Fruit fly (Drosophila melanogaster) whole organism, embryonic: Measurements from ENCODE around the gene CG9737.

Experiments
- Antp ChIP-seq: fragments of 200-800 bp; sonication (Bioruptor generic); optimal IDR thresholded peaks from 3 replicates; lab custom pipeline; 2016; ENCODE audit warnings: missing biosample characterization, missing genetic modification characterization
- CG1603 ChIP-seq: fragments of 200-800 bp; sonication (Bioruptor generic); optimal IDR thresholded peaks from 2 replicates; lab custom pipeline; 2019; ENCODE audit warnings: missing biosample characterization, mild to moderate bottlenecking, missing genetic modification characterization, moderate library complexity
- CG16813 ChIP-seq: fragments of 200-800 bp; sonication (Bioruptor generic); IDR thresholded peaks from 3 replicates; pipeline ENCODE4 v1.3.6; 2022; ENCODE audit warnings: missing biosample characterization, missing genetic modification characterization; ENCODE audit not compliant: partially characterized antibody
- CG17359 ChIP-seq: fragments of 200-800 bp; sonication (Bioruptor generic); optimal IDR thresholded peaks from 3 replicates; lab custom pipeline; 2018; ENCODE audit warnings: missing biosample characterization, mild to moderate bottlenecking, missing genetic modification characterization, moderate library complexity
- CG17385 ChIP-seq: fragments of 200-800 bp; sonication (Bioruptor generic); optimal IDR thresholded peaks from 3 replicates; lab custom pipeline; 2018; ENCODE audit warnings: missing biosample characterization, mild to moderate bottlenecking, missing genetic modification characterization
- CG17568 ChIP-seq: fragments of 200-800 bp; sonication (Bioruptor generic); optimal IDR thresholded peaks from 2 replicates; lab custom pipeline; 2018; ENCODE audit warnings: missing biosample characterization, mild to moderate bottlenecking, missing genetic modification characterization, moderate library complexity
- CG17912 ChIP-seq: fragments of 200-800 bp; sonication (Bioruptor generic); optimal IDR thresholded peaks from 2 replicates; lab custom pipeline; 2018; ENCODE audit warnings: missing biosample characterization, mild to moderate bottlenecking, missing genetic modification characterization
- CG18262 ChIP-seq: fragments of 200-800 bp; optimal IDR thresholded peaks from 3 replicates; lab custom pipeline; 2019; ENCODE audit warnings: missing biosample characterization, mild to moderate bottlenecking, missing genetic modification characterization, moderate library complexity
- CG2116 ChIP-seq: fragments of 200-800 bp; sonication (Bioruptor generic); optimal IDR thresholded peaks from 3 replicates; lab custom pipeline; 2018; ENCODE audit warnings: missing biosample characterization, mild to moderate bottlenecking, missing genetic modification characterization
- CG2199 ChIP-seq: fragments of 200-800 bp; sonication (Bioruptor generic); IDR thresholded peaks from 3 replicates; pipeline ENCODE4 v1.3.6; 2022; ENCODE audit warnings: missing biosample characterization, missing genetic modification characterization
- CG2678 ChIP-seq: fragments of 200-800 bp; sonication (Bioruptor generic); optimal IDR thresholded peaks from 3 replicates; lab custom pipeline; 2019; ENCODE audit warnings: missing biosample characterization, mild to moderate bottlenecking, missing genetic modification characterization, moderate library complexity
- CG3163 ChIP-seq: fragments of 200-800 bp; sonication (Bioruptor generic); optimal IDR thresholded peaks from 3 replicates; lab custom pipeline; 2016; ENCODE audit warnings: missing biosample characterization, missing genetic modification characterization
- CG34376 ChIP-seq: fragments of 200-800 bp; sonication (Bioruptor generic); optimal IDR thresholded peaks from 2 replicates; lab custom pipeline; 2018; ENCODE audit warnings: missing biosample characterization, mild to moderate bottlenecking, missing genetic modification characterization
- CG3847 ChIP-seq: fragments of 200-800 bp; sonication (Bioruptor generic); IDR thresholded peaks from 2 replicates; pipeline ENCODE4 v1.3.6; 2022; ENCODE audit warnings: missing biosample characterization, missing genetic modification characterization
- CG4707 ChIP-seq: fragments of 200-800 bp; sonication (Bioruptor generic); optimal IDR thresholded peaks from 2 replicates; lab custom pipeline; 2018; ENCODE audit warnings: missing biosample characterization, mild to moderate bottlenecking, missing genetic modification characterization, moderate library complexity
- CG6683 ChIP-seq: fragments of 200-800 bp; sonication (Bioruptor generic); optimal IDR thresholded peaks from 2 replicates; lab custom pipeline; 2017; ENCODE audit warnings: missing biosample characterization, mild to moderate bottlenecking, missing genetic modification characterization, missing genetic modification reagents
- CG6854 ChIP-seq: fragments of 200-800 bp; sonication (Bioruptor generic); optimal IDR thresholded peaks from 3 replicates; lab custom pipeline; 2017; ENCODE audit warnings: missing biosample characterization, mild to moderate bottlenecking, missing genetic modification characterization
- CG7271 ChIP-seq: fragments of 200-800 bp; sonication (Bioruptor generic); optimal IDR thresholded peaks from 2 replicates; lab custom pipeline; 2018; ENCODE audit warnings: missing biosample characterization, mild to moderate bottlenecking, missing genetic modification characterization, moderate library complexity
- CG7786 ChIP-seq: fragments of 200-800 bp; sonication (Bioruptor generic); optimal IDR thresholded peaks from 2 replicates; lab custom pipeline; 2016; ENCODE audit warnings: missing biosample characterization, missing genetic modification characterization
- CG9609 ChIP-seq: fragments of 200-800 bp; sonication (Bioruptor generic); optimal IDR thresholded peaks from 3 replicates; lab custom pipeline; 2016; ENCODE audit warnings: missing biosample characterization, missing genetic modification characterization
- CTCF ChIP-seq: fragments of 200-800 bp; sonication (Bioruptor generic); optimal IDR thresholded peaks from 2 replicates; lab custom pipeline; 2017; ENCODE audit warnings: missing biosample characterization, mild to moderate bottlenecking, missing genetic modification characterization, moderate library complexity
- D ChIP-seq, 2 experiments: fragments of 200-800 bp in 1 of 2; fragments of >200 bp in 1 of 2; sonication (Bioruptor generic) in 1 of 2; optimal IDR thresholded peaks; 2 replicates in 1 of 2; 3 replicates in 1 of 2; lab custom pipeline; 2017; ENCODE audit warnings: mild to moderate bottlenecking in 1 of 2, missing biosample characterization in 1 of 2, missing genetic modification characterization in 1 of 2, missing genetic modification reagents in 1 of 2
- D19A ChIP-seq: fragments of 200-800 bp; optimal IDR thresholded peaks from 3 replicates; lab custom pipeline; 2019; ENCODE audit warnings: missing biosample characterization, mild to moderate bottlenecking, missing genetic modification characterization, moderate library complexity
- D19B ChIP-seq: fragments of 200-800 bp; sonication (Bioruptor generic); optimal IDR thresholded peaks from 2 replicates; lab custom pipeline; 2017; ENCODE audit warnings: missing biosample characterization, mild to moderate bottlenecking, missing genetic modification characterization
- GATAe ChIP-seq: fragments of 200-800 bp; sonication (Bioruptor generic); conservative IDR thresholded peaks from 2 replicates; pipeline ENCODE4 v1.3.6; 2022; ENCODE audit warnings: missing biosample characterization, missing genetic modification characterization
- HLH4C ChIP-seq: fragments of 200-800 bp; sonication (Bioruptor generic); IDR thresholded peaks from 3 replicates; pipeline ENCODE4 v1.3.6; 2022; ENCODE audit warnings: missing biosample characterization, missing genetic modification characterization; ENCODE audit not compliant: partially characterized antibody
- Max ChIP-seq: fragments of 200-800 bp; sonication (Bioruptor generic); optimal IDR thresholded peaks from 2 replicates; lab custom pipeline; 2016; ENCODE audit warnings: missing biosample characterization, mild to moderate bottlenecking, missing genetic modification characterization
- Myb ChIP-seq: fragments of 200-800 bp; sonication (Bioruptor generic); optimal IDR thresholded peaks from 2 replicates; lab custom pipeline; 2016; ENCODE audit warnings: missing biosample characterization, missing genetic modification characterization
- Side ChIP-seq: fragments of 200-800 bp; sonication (Bioruptor generic); optimal IDR thresholded peaks from 2 replicates; lab custom pipeline; 2016; ENCODE audit warnings: missing biosample characterization, missing genetic modification characterization
- ab ChIP-seq: fragments of 200-800 bp; sonication (Bioruptor generic); optimal IDR thresholded peaks from 2 replicates; lab custom pipeline; 2016; ENCODE audit warnings: missing biosample characterization, missing genetic modification characterization
- bsh ChIP-seq, 2 experiments: fragments of 200-800 bp; sonication (Bioruptor generic); optimal IDR thresholded peaks; 2 replicates each; lab custom pipeline; 2017 to 2018; ENCODE audit warnings: mild to moderate bottlenecking in 2 of 2, missing biosample characterization in 2 of 2, missing genetic modification characterization in 2 of 2, moderate library complexity in 1 of 2
- chn ChIP-seq: fragments of 200-800 bp; sonication (Bioruptor generic); optimal IDR thresholded peaks from 2 replicates; lab custom pipeline; 2016; ENCODE audit warnings: missing biosample characterization, missing genetic modification characterization
- crol ChIP-seq: fragments of 200-800 bp; sonication (Bioruptor generic); IDR thresholded peaks from 2 replicates; pipeline ENCODE4 v1.3.6; 2022; ENCODE audit warnings: missing biosample characterization, missing genetic modification characterization
- da ChIP-seq: fragments of 200-800 bp; sonication (Bioruptor generic); optimal IDR thresholded peaks from 2 replicates; lab custom pipeline; 2016; ENCODE audit warnings: missing biosample characterization, missing genetic modification characterization
- fd3F ChIP-seq: fragments of 200-800 bp; sonication (Bioruptor generic); optimal IDR thresholded peaks from 2 replicates; lab custom pipeline; 2018; ENCODE audit warnings: missing biosample characterization, mild to moderate bottlenecking, missing genetic modification characterization, moderate library complexity
- gsb-n ChIP-seq: fragments of 200-800 bp; sonication (Bioruptor generic); optimal IDR thresholded peaks from 3 replicates; lab custom pipeline; 2018; ENCODE audit warnings: missing biosample characterization, mild to moderate bottlenecking, missing genetic modification characterization
- insv ChIP-seq, 2 experiments: fragments of 200-800 bp; sonication (Bioruptor generic); optimal IDR thresholded peaks; 3 replicates each; lab custom pipeline; 2016 to 2018; ENCODE audit warnings: missing biosample characterization in 2 of 2, missing genetic modification characterization in 2 of 2
- kni ChIP-seq: fragments of 200-800 bp; sonication (Bioruptor generic); optimal IDR thresholded peaks from 3 replicates; lab custom pipeline; 2017; ENCODE audit warnings: mild to moderate bottlenecking, missing biosample characterization, missing genetic modification reagents, missing genetic modification characterization
- lola ChIP-seq, 3 experiments: fragments of >200 bp in 2 of 3; fragments of 200-800 bp in 1 of 3; sonication (Bioruptor generic) in 1 of 3; optimal IDR thresholded peaks; 2 replicates each; lab custom pipeline; 2017 to 2019; ENCODE audit warnings: missing biosample characterization in 3 of 3, missing genetic modification characterization in 3 of 3, mild to moderate bottlenecking in 1 of 3, moderate library complexity in 1 of 3
- pb ChIP-seq: fragments of 200-800 bp; sonication (Bioruptor generic); optimal IDR thresholded peaks from 3 replicates; lab custom pipeline; 2016; ENCODE audit warnings: missing biosample characterization, missing genetic modification characterization
- pita ChIP-seq: fragments of 200-800 bp; sonication (Bioruptor generic); optimal IDR thresholded peaks from 2 replicates; lab custom pipeline; 2017; ENCODE audit warnings: missing biosample characterization, mild to moderate bottlenecking, missing genetic modification characterization
- scrt ChIP-seq: fragments of 200-800 bp; sonication (Bioruptor generic); optimal IDR thresholded peaks from 2 replicates; lab custom pipeline; 2018; ENCODE audit warnings: missing biosample characterization, mild to moderate bottlenecking, missing genetic modification characterization, moderate library complexity
- stc ChIP-seq: fragments of 200-800 bp; sonication (Bioruptor generic); IDR thresholded peaks from 2 replicates; pipeline ENCODE4 v1.3.6; 2022; ENCODE audit warnings: missing biosample characterization, missing genetic modification characterization
- tgo ChIP-seq: fragments of 200-800 bp; sonication (Bioruptor generic); IDR thresholded peaks from 3 replicates; pipeline ENCODE4 v1.3.6; 2022; ENCODE audit warnings: missing biosample characterization, missing genetic modification characterization
- ttk ChIP-seq: fragments of 200-800 bp; sonication (Bioruptor generic); IDR thresholded peaks from 2 replicates; pipeline ENCODE4 v2.1.2; 2022; ENCODE audit warnings: missing biosample characterization, missing genetic modification characterization
- vvl ChIP-seq: fragments of 200-800 bp; sonication (Bioruptor generic); IDR thresholded peaks from 2 replicates; pipeline ENCODE4 v1.3.6; 2022; ENCODE audit warnings: missing biosample characterization, missing genetic modification characterization
- wek ChIP-seq: fragments of 200-800 bp; sonication (Bioruptor generic); optimal IDR thresholded peaks from 3 replicates; lab custom pipeline; 2018; ENCODE audit warnings: missing biosample characterization, mild to moderate bottlenecking, missing genetic modification characterization, moderate library complexity

The CG9737 gene

dm6 chr3R:30203104-30203986 lies 39.8 kb downstream of the CG9737 start (continued):
- TF ChIP-seq bsh (GFP tag; optimal IDR thresholded peaks at IDR 0.05; lab: Kevin White, UChicago) (peak; percentile 22 to 89), GATAe (peak; percentile 77), Antp (GFP tag; lab: Kevin White, UChicago) (peak; percentile 99), CG1603 (tag; lab: Kevin White, UChicago) (peak; percentile 96), CG2678 (tag; lab: Kevin White, UChicago) (peak; percentile 98), ab (GFP tag; lab: Kevin White, UChicago) (peak; percentile 81), CG9609 (GFP tag; lab: Kevin White, UChicago) (peak; percentile 95), pb (GFP tag; lab: Kevin White, UChicago) (peak; percentile 99), Side (GFP tag; lab: Kevin White, UChicago) (peak; percentile 99), CG3163 (GFP tag; lab: Kevin White, UChicago) (peak; percentile 80), CG17385 (GFP tag; lab: Kevin White, UChicago) (peak; percentile 84), HLH4C (GFP tag; lab: Robert Waterston, UW) (0 out of 3 replicates have a peak, but pooled peaks have one; percentile 29), CG7271 (tag; lab: Kevin White, UChicago) (peak; percentile 56), CG18262 (tag; lab: Kevin White, UChicago) (peak; percentile 94), pita (no peak), crol (GFP tag; lab: Robert Waterston, UW) (peak; percentile 100), kni (GFP tag; lab: Kevin White, UChicago) (peak; percentile 90), chn (GFP tag; lab: Kevin White, UChicago) (peak; percentile 93), D (optimal IDR thresholded peaks at IDR 0.05; lab: Kevin White, UChicago) (no peak), D (GFP tag; optimal IDR thresholded peaks at IDR 0.05; lab: Kevin White, UChicago) (peak; percentile 97), CG7786 (GFP tag; lab: Kevin White, UChicago) (peak; percentile 96), fd3F (peak; percentile 89), Myb (peak; percentile 89), D19B (GFP tag; lab: Kevin White, UChicago) (peak; percentile 93), CG6854 (peak; percentile 93), insv (GFP tag; optimal IDR thresholded peaks at IDR 0.05; lab: Kevin White, UChicago) (peak in 1 of 2 experiments; percentile 8), gsb-n (tag; lab: Kevin White, UChicago) (peak; percentile 76), ttk (GFP tag; lab: Robert Waterston, UW) (peak; percentile 95), CG2199 (GFP tag; lab: Robert Waterston, UW) (peak; percentile 98; the same call in 2 of the 3 replicates), tgo (GFP tag; lab: Robert Waterston, UW) (peak; percentile 92), vvl (peak; percentile 95), scrt (peak; percentile 97), stc (GFP tag; lab: Robert Waterston, UW) (peak; percentile 92), D19A (tag; lab: Kevin White, UChicago) (peak; percentile 99), lola (GFP tag; optimal IDR thresholded peaks at IDR 0.05; lab: Kevin White, UChicago) (peak in 1 of 3 experiments; percentile 81), CG3847 (peak; percentile 81), CG17568 (peak; percentile 74), CG17912 (GFP tag; lab: Kevin White, UChicago) (peak; percentile 59), CG4707 (GFP tag; lab: Kevin White, UChicago) (peak; percentile 60), CG2116 (GFP tag; lab: Kevin White, UChicago) (peak; percentile 62), CG17359 (tag; lab: Kevin White, UChicago) (peak; percentile 98), wek (GFP tag; lab: Kevin White, UChicago) (peak; percentile 80), CG34376 (peak; percentile 87), CG6683 (peak; percentile 93), CTCF (GFP tag; lab: Kevin White, UChicago) (peak; percentile 60), Max (peak; percentile 97), da (GFP tag; lab: Kevin White, UChicago) (peak; percentile 85), CG16813 (GFP tag; lab: Robert Waterston, UW) (no peak)
